Worm (Caenorhabditis elegans) whole organism, L4/young adult: Measurements from ENCODE around the gene col-13.
A peak's percentile ranks its signal among the peaks of the same experiment; 100 is the strongest.

ENCODE experiments used
- W03F9.2 ChIP-seq: fragments of 150-350 bp; optimal IDR thresholded peaks from 2 replicates; lab custom pipeline; 2014; ENCODE audit warnings: missing biosample characterization, missing genetic modification characterization
- dao-5 ChIP-seq: sonication (generic microtip); optimal IDR thresholded peaks from 2 replicates; lab custom pipeline; 2016; ENCODE audit warnings: missing genotype, missing genetic modification characterization, moderate library complexity, missing compliant biosample characterization
- him-1 ChIP-seq: sonication (generic microtip); optimal IDR thresholded peaks from 2 replicates; lab custom pipeline; 2016; ENCODE audit warnings: missing genotype, missing genetic modification reagents, missing genetic modification characterization, missing compliant biosample characterization

The col-13 gene

DNA sequence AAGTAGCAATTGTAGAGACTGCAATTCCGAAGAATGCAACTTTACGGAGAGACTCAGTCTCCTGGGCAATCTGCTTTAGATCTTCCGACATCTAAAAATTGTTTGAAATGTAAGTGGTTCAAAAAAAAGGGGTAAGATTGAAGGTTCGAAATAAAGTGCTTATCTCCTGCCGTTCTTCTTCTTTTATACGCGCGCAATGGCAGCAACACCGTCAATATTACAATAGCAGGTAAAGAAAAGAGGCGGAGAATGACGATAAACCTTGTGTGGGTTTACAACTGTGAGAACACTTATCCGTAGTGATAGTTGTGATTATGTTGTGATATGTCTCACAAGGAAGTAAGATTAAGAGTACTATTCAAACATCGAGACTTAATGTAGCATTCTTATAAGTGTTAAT is at the start of gene col-13:
TSS of gene col-13 (minus strand) at position 101 of the 400 bp plus-strand sequence.
- TF ChIP-seq him-1: no peak

DNA sequence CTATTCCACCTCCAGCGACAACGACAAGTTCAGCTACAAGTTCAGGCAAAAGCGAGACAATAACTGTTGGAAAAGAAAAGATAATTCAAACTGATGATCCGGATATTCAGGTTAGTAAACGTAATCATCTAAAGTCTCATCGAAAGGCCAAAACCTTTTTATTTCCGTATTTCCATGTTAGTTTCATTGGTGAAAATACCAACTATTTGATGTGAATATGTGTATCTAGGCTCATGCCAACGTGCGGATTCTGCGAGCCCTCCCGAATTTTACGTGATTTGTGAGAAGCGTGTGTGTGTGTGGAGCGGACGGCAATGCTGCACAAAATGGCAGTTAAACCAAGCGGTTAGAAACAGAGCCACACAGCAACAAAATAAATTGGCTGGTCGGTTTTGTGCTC is 49.3 kb upstream of the col-13 start:
- no peak for TF ChIP-seq him-1
- no peak for TF ChIP-seq W03F9.2 (tag; lab: Kevin White, UChicago)
- no peak for TF ChIP-seq dao-5 (tag; lab: Kevin White, UChicago)

DNA sequence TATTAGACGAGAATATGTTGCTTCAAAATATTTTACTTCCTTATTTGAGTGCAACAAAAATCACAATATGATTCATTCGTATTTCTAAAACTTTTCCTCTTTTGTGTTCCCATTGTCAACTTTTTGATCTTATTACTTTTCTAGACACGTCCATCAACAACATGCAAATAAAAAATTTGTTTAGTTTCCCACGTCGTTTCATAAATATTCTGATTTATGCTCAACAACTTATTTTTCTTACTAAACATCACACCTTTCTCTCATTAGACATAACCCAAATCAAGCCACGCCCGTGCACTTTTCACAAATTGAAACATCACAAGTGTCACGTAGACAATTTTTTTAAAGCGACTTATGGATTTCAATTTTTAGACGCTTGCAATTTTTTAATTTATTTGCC is 48.1 kb upstream of the col-13 start:
- TF ChIP-seq him-1 (no peak), W03F9.2 (tag; lab: Kevin White, UChicago) (no peak), dao-5 (tag; lab: Kevin White, UChicago) (no peak)

DNA sequence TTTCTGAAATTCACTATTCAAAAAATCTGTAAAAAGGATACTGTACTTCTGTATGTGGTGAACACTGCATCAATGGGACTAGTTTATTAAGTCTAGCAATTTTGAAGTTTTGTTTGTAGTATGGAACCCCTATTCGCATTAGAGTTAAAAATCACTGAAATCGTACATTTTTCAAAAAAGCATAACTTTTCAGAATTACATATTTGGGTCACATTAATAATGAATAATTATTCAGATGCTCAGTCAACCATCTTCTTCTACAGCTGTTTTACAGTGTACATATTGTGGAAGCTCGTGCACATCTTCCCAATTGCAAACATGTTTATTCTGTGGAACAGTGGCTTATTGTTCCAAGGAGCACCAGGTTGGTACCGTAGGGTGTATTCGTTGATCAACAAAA is 47.0 kb upstream of the col-13 start:
- TF ChIP-seq him-1 (no peak), dao-5 (tag; lab: Kevin White, UChicago) (no peak), W03F9.2 (tag; lab: Kevin White, UChicago) (no peak)

DNA sequence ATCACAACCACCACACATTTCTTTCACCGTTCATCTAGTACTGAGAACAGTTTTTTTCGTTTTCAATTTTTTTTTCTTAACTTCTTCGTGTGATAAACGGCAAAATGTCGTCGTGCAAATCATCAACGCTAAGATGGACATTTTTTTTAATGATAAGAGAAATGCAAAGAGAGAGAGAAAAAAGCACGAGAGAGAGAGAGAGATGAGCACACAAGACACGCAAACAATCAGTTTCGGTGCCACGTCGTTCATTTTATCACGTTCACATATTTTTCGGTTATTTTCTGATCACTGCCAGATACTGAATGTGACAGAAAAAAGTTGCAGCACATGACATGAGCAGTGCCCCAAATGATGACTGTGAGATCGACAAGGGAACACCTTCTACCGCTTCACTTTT is 46.5 kb upstream of the col-13 start, which contains the start of gene egl-9:
TSS of gene egl-9 (plus strand) at position 328 of the 400 bp plus-strand sequence.
- TF ChIP-seq W03F9.2 (tag; lab: Kevin White, UChicago) (no peak), him-1 (no peak), dao-5 (tag; lab: Kevin White, UChicago) (no peak)

DNA sequence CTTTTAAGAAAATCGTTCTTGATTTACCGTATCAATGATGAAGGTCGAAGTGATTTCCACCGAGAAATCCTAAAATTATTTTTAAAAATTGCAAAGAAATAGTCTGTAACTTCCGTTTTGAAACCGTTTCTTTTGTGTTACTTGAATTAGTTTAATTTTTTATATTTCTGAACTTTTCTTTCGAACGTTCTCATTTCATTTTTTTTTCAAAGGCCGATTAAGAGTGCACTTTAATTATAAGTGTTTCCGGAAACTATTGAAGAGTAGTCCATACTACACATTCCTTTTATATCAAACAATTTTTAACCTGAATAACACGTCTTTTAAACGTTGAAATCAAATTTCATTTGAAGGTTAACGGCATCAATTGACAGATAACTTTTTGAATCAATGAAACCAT is 46.0 kb upstream of the col-13 start:
- no peak for TF ChIP-seq W03F9.2 (tag; lab: Kevin White, UChicago)
- no peak for TF ChIP-seq dao-5 (tag; lab: Kevin White, UChicago)
- TF ChIP-seq him-1: no peak

DNA sequence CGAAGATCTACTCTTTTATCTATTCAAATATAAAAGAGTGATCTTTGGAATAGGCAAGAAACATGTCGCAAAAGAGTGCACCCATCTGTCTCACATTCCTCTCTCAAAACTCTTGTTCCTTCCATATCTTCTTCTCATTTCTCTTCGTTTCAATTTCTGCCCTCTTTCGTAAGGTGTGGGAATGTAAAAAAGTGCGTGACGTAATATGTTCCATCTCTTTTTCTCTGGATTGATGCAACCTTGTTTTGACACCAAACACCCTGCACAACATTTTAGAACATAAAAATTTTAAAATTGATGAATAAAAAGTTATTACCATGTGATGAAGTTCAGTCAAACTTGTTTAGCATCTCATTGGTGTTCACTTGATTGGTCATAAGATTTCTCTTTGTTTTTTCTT is 45.4 kb upstream of the col-13 start:
- TF ChIP-seq dao-5 (tag; lab: Kevin White, UChicago): no peak
- no peak for TF ChIP-seq W03F9.2 (tag; lab: Kevin White, UChicago)
- no peak for TF ChIP-seq him-1

DNA sequence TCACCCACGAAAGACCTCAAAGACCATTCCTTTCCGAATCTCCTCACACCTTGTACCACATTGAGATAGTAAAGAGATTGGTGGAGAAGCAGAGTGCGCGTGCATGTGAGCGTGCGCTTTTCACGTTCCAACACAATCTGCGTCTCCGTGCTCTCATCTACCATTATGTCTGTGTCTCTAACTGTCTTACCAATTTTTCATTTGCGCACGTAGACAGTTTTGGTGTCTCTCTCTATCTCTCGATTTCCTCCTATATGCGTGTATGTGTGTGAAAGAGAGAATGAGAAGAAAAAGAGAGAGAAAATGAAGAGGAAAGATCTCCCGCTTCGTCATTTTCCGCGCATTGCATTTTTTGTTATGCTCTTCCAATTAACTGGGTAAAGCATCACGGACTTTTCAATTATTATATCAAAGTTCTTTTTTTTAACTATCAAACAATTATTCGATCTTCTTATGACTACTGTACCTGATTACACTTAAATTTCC is 44.9 kb upstream of the col-13 start:
- TF ChIP-seq him-1 (peak; percentile 85), W03F9.2 (tag; lab: Kevin White, UChicago) (peak; percentile 81), dao-5 (tag; lab: Kevin White, UChicago) (no peak)

DNA sequence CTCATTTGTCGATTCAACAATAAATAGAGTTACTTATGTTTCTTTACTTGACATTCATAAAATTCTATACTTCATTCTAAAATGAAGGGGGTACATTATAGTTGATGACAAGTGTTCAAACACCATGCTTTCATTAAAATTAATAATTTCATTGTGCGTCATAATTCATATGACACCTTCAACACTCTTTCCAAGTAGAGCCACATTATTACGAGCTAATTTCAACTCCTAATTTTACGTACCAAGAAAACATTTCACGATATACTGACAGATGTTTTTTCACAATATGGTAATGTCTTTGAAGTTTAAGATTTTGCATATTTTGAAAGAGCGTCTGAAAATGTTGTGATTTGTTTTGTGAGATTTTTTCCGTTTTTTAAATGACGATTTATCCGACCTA is 43.8 kb upstream of the col-13 start:
- TF ChIP-seq him-1: no peak

DNA sequence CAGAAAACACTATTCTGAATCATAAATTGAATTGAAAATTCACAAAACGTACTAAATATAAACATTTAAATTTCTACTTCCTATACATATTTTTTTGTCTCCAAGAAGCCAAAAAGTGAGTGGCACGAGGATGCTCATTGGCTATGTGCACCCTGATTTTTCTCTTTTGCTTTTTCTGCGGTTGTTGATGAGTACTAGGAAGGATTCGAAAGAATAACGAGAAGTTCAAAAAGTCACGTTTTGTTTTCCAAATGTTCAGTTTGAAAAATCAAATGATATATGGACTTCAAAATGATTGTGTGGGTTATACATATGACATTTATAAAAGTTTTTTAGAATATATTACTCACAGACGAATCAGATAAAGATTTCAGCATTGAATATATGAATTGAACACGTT is 43.0 kb upstream of the col-13 start:
- TF ChIP-seq him-1: no peak
- no peak for TF ChIP-seq dao-5 (tag; lab: Kevin White, UChicago)
- TF ChIP-seq W03F9.2 (tag; lab: Kevin White, UChicago): no peak

DNA sequence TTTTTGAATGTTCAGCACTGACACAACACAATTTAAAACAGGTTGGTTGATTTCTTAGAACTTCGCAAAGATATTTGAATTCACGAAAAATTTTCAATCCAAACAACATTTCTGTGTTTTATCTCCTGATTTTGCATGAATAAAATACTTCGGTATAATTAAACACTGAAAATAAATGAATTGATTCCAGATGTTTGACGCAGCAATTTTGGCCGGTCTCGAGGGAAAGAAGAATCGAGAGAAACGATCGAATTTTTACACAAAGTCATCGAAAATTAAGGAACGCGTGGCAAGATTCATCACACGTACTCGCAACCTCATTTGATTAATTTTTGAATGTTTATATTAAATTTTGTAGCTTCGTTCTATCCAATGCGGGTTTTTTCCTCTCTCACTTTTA is 42.5 kb upstream of the col-13 start:
- TF ChIP-seq him-1 (no peak), dao-5 (tag; lab: Kevin White, UChicago) (no peak)

DNA sequence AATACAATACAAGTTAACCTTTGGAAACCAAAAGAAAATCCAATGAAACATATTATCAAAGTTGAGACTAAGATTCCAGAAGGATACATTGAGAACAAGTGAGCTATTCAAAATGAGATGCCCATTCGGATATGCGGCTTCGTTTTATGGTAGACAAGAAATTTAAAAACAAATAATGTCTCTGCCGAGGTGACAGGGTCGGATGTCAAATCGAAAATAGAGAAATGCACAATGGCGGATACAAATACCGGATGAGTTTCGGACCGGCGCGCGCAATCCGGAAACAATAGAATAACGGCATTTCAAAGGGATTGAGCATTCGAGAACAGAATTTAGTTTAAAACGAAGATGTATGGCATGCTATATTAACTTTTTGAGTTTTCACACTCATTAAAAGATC is 41.6 kb upstream of the col-13 start, which contains the start of gene F22E12.3:
TSS of gene F22E12.3 (minus strand) at position 101 of the 400 bp plus-strand sequence.
- TF ChIP-seq him-1: no peak
- TF ChIP-seq dao-5 (tag; lab: Kevin White, UChicago): no peak
- TF ChIP-seq W03F9.2 (tag; lab: Kevin White, UChicago): no peak

DNA sequence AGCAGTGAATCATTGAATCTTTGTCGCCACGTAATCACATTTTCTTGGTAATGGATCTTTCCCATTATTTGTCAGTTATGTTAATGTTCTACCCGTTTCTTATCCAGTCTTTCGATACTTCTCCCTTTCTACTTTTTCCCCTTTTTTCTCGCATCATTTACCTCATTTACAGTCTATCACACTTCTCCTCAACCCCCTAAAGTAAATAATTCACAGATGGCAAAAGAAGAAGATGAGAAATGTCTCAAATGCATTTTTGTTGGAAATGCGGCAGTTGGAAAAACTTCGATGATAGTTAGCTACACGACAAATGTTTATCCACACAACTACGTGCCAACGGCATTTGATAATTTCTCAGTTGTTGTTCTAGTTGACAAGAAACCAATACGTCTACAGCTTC is 40.4 kb upstream of the col-13 start, which contains the start of gene chw-1:
TSS of gene chw-1 (plus strand) at position 217 of the 400 bp plus-strand sequence.
- TF ChIP-seq him-1 (no peak), dao-5 (tag; lab: Kevin White, UChicago) (no peak), W03F9.2 (tag; lab: Kevin White, UChicago) (no peak)

DNA sequence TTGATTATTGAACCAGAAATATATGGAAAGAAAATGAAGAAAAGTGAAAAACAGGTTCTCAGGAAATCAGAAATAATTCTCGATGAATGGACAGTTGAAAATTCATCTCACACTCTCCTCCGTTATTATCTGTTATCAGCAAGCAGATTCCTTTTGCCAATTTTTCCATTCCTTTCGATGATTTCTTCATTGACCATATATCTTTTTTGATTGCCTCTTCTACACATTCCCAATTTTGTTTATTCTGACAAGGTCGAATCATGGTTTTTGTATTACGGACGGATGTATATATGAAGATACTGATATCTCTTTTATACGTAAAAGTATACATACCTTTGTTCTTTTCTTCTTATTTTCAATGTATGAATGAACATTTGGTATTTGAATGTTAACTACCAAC is 39.0 kb upstream of the col-13 start:
- no peak for TF ChIP-seq W03F9.2 (tag; lab: Kevin White, UChicago)
- TF ChIP-seq him-1: no peak
- TF ChIP-seq dao-5 (tag; lab: Kevin White, UChicago): no peak

DNA sequence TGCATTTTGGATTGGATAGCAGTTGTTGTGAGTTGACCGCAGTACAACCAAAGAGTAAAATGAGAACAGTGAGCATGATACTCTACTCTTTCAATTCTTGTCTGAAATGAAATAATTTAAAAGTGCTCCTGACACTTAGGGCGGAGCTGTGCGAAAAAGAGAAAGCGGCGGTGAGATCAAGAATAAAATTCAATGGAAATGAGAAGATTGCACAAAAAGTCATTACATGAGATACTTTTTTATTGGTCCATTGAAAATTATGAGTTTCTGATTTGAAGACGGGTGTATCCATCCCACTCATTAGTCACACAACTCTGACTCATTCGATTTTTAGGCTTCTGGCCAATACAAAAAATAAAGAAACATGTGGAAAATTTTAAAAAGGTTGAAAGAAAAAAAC is 35.5 kb upstream of the col-13 start, which contains the start of gene F22E12.1:
TSS of gene F22E12.1 (minus strand) at position 101 of the 400 bp plus-strand sequence.
- TF ChIP-seq dao-5 (tag; lab: Kevin White, UChicago) (no peak), him-1 (no peak), W03F9.2 (tag; lab: Kevin White, UChicago) (no peak)
